Worm (Caenorhabditis elegans) whole organism, L4 larva: ENCODE results near the gene F57C7.4.
A peak's percentile ranks its signal among the peaks of the same experiment; 100 is the strongest.

ENCODE experiments used
- D1046.2 ChIP-seq: fragments of 200-800 bp; sonication (Bioruptor generic); IDR thresholded peaks from 2 replicates; pipeline ENCODE4 v1.3.6; 2022; ENCODE audit warnings: missing genetic modification characterization, missing compliant biosample characterization
- F10B5.3 ChIP-seq: sonication (generic microtip); optimal IDR thresholded peaks from 2 replicates; lab custom pipeline; 2016; ENCODE audit warnings: mild to moderate bottlenecking, missing genetic modification characterization, missing compliant biosample characterization
- T20F7.1 ChIP-seq: fragments of 200-800 bp; sonication (Bioruptor generic); optimal IDR thresholded peaks from 2 replicates; lab custom pipeline; 2018; ENCODE audit warnings: mild to moderate bottlenecking, missing genetic modification characterization, missing compliant biosample characterization
- Y105C5A.15 ChIP-seq: fragments of 200-800 bp; sonication (Bioruptor generic); IDR thresholded peaks from 2 replicates; pipeline ENCODE4 v1.3.6; 2022; ENCODE audit warnings: missing genetic modification characterization, missing compliant biosample characterization
- Y5F2A.4 ChIP-seq: fragments of 200-800 bp; sonication (Bioruptor generic); optimal IDR thresholded peaks from 2 replicates; lab custom pipeline; 2018; ENCODE audit warnings: mild to moderate bottlenecking, missing genetic modification characterization, missing compliant biosample characterization
- aha-1 ChIP-seq: fragments of 150-350 bp; peaks from one replicate; lab custom pipeline; 2014; ENCODE audit warnings: missing biosample characterization, missing genetic modification characterization
- ceh-20 ChIP-seq: fragments of 200-800 bp; sonication (Bioruptor generic); IDR thresholded peaks from 2 replicates; pipeline ENCODE4 v1.3.6; 2022; ENCODE audit warnings: missing genetic modification reagents, missing genetic modification characterization, missing compliant biosample characterization
- ceh-28 ChIP-seq: fragments of 150-350 bp; optimal IDR thresholded peaks from 2 replicates; lab custom pipeline; 2014; ENCODE audit warnings: missing biosample characterization, missing genetic modification reagents, missing genetic modification characterization
- ces-1 ChIP-seq: fragments of 150-350 bp; sonication (generic microtip); optimal IDR thresholded peaks from 4 replicates; lab custom pipeline; 2014; ENCODE audit warnings: missing biosample characterization, missing genetic modification reagents, missing genetic modification characterization
- cey-2 ChIP-seq: sonication (generic microtip); optimal IDR thresholded peaks from 3 replicates; lab custom pipeline; 2017; ENCODE audit warnings: missing genetic modification characterization, mild to moderate bottlenecking, missing compliant biosample characterization, antibody characterized with exemption, borderline replicate concordance; ENCODE audit not compliant: insufficient read depth
- ctbp-1 ChIP-seq: fragments of 200-800 bp; sonication (Bioruptor generic); IDR thresholded peaks from 2 replicates; pipeline ENCODE4 v1.3.6; 2022; ENCODE audit warnings: missing genetic modification reagents, missing genetic modification characterization, missing compliant biosample characterization
- daf-12 ChIP-seq: fragments of 150-350 bp; optimal IDR thresholded peaks from 2 replicates; lab custom pipeline; 2014; ENCODE audit warnings: missing biosample characterization, missing genetic modification reagents, missing genetic modification characterization
- daf-16 ChIP-seq, 3 experiments: sonication (generic microtip); optimal IDR thresholded peaks; 2 replicates each; lab custom pipeline; 2016 to 2017; ENCODE audit warnings: missing genetic modification characterization in 3 of 3, missing genetic modification reagents in 3 of 3, mild to moderate bottlenecking in 2 of 3, missing compliant biosample characterization in 2 of 3, missing biosample characterization in 1 of 3, moderate library complexity in 1 of 3
- daf-19 ChIP-seq: fragments of 200-800 bp; sonication (Bioruptor generic); conservative IDR thresholded peaks from 2 replicates; pipeline ENCODE4 v1.3.6; 2022; ENCODE audit warnings: missing genetic modification characterization, missing compliant biosample characterization
- dmd-9 ChIP-seq: fragments of 200-800 bp; sonication (Bioruptor generic); IDR thresholded peaks from 2 replicates; pipeline ENCODE4 v1.3.6; 2022; ENCODE audit warnings: missing genetic modification reagents, missing genetic modification characterization, missing compliant biosample characterization
- dpl-1 ChIP-seq: fragments of 150-350 bp; optimal IDR thresholded peaks from 2 replicates; lab custom pipeline; 2014; ENCODE audit warnings: missing biosample characterization, missing genetic modification reagents, missing genetic modification characterization
- egl-43 ChIP-seq: fragments of 200-800 bp; sonication (Bioruptor generic); IDR thresholded peaks from 2 replicates; pipeline ENCODE4 v1.3.6; 2022; ENCODE audit warnings: missing genetic modification reagents, missing genetic modification characterization, missing compliant biosample characterization
- fkh-10 ChIP-seq: fragments of 150-350 bp; optimal IDR thresholded peaks from 2 replicates; lab custom pipeline; 2014; ENCODE audit warnings: missing biosample characterization, missing genetic modification reagents, missing genetic modification characterization
- gei-8 ChIP-seq: fragments of 200-800 bp; sonication (Bioruptor generic); optimal IDR thresholded peaks from 2 replicates; lab custom pipeline; 2018; ENCODE audit warnings: mild to moderate bottlenecking, missing genetic modification characterization, missing compliant biosample characterization
- hif-1 ChIP-seq, 2 experiments: sonication (generic microtip); optimal IDR thresholded peaks; 2 replicates each; lab custom pipeline; 2016 to 2017; ENCODE audit warnings: missing compliant biosample characterization in 2 of 2, missing genetic modification characterization in 2 of 2, missing genetic modification reagents in 2 of 2, missing genotype in 2 of 2, mild to moderate bottlenecking in 1 of 2
- hlh-30 ChIP-seq: sonication (generic microtip); optimal IDR thresholded peaks from 2 replicates; lab custom pipeline; 2017; ENCODE audit warnings: antibody characterized with exemption, mild to moderate bottlenecking, missing genetic modification characterization, missing compliant biosample characterization; ENCODE audit not compliant: insufficient read depth
- lim-7 ChIP-seq: fragments of 200-800 bp; sonication (Bioruptor generic); IDR thresholded peaks from 2 replicates; pipeline ENCODE4 v1.3.6; 2022; ENCODE audit warnings: missing genetic modification characterization, missing compliant biosample characterization
- lin-13 ChIP-seq: fragments of 150-350 bp; optimal IDR thresholded peaks from 2 replicates; lab custom pipeline; 2014; ENCODE audit warnings: missing biosample characterization, missing genetic modification reagents, missing genetic modification characterization
- lin-39 ChIP-seq: fragments of 150-350 bp; optimal IDR thresholded peaks from 2 replicates; lab custom pipeline; 2014; ENCODE audit warnings: missing biosample characterization, missing genetic modification reagents, missing genetic modification characterization
- mep-1 ChIP-seq: fragments of 150-350 bp; sonication (generic microtip); optimal IDR thresholded peaks from 3 replicates; lab custom pipeline; 2014; ENCODE audit warnings: missing biosample characterization, missing genetic modification characterization
- mes-2 ChIP-seq: sonication (generic microtip); optimal IDR thresholded peaks from 2 replicates; lab custom pipeline; 2016; ENCODE audit warnings: missing genotype, mild to moderate bottlenecking, missing genetic modification characterization, missing compliant biosample characterization; ENCODE audit not compliant: poor library complexity, severe bottlenecking
- mxl-3 ChIP-seq: fragments of 200-800 bp; sonication (Bioruptor generic); optimal IDR thresholded peaks from 2 replicates; lab custom pipeline; 2018; ENCODE audit warnings: mild to moderate bottlenecking, missing genetic modification characterization, missing compliant biosample characterization
- nhr-102 ChIP-seq: sonication (generic microtip); optimal IDR thresholded peaks from 2 replicates; lab custom pipeline; 2016; ENCODE audit warnings: mild to moderate bottlenecking, missing genetic modification characterization, moderate library complexity, missing compliant biosample characterization
- nhr-237 ChIP-seq: sonication (generic microtip); optimal IDR thresholded peaks from 2 replicates; lab custom pipeline; 2017; ENCODE audit warnings: missing biosample characterization, missing genetic modification characterization
- nhr-28 ChIP-seq: fragments of 150-350 bp; optimal IDR thresholded peaks from 2 replicates; lab custom pipeline; 2014; ENCODE audit warnings: missing biosample characterization, missing genetic modification characterization
- nhr-41 ChIP-seq: fragments of 200-800 bp; sonication (Bioruptor generic); IDR thresholded peaks from 2 replicates; pipeline ENCODE4 v1.3.6; 2022; ENCODE audit warnings: missing genetic modification reagents, missing genetic modification characterization, missing compliant biosample characterization
- nhr-48 ChIP-seq: sonication (generic microtip); optimal IDR thresholded peaks from 2 replicates; lab custom pipeline; 2016; ENCODE audit warnings: mild to moderate bottlenecking, missing genetic modification characterization, missing compliant biosample characterization
- pqm-1 ChIP-seq: sonication (generic microtip); optimal IDR thresholded peaks from 2 replicates; lab custom pipeline; 2017; ENCODE audit warnings: missing biosample characterization, missing genetic modification characterization
- rbr-2 ChIP-seq: sonication (generic microtip); optimal IDR thresholded peaks from 2 replicates; lab custom pipeline; 2016; ENCODE audit warnings: missing genotype, missing genetic modification characterization, missing compliant biosample characterization
- skn-1 ChIP-seq: fragments of 150-350 bp; optimal IDR thresholded peaks from 2 replicates; lab custom pipeline; 2014; ENCODE audit warnings: missing biosample characterization, missing genetic modification characterization
- spr-1 ChIP-seq: sonication (generic microtip); optimal IDR thresholded peaks from 2 replicates; lab custom pipeline; 2016; ENCODE audit warnings: mild to moderate bottlenecking, missing genetic modification characterization, missing compliant biosample characterization
- tag-97 ChIP-seq: fragments of 200-800 bp; sonication (Bioruptor generic); IDR thresholded peaks from 2 replicates; pipeline ENCODE4 v1.3.6; 2022; ENCODE audit warnings: missing genetic modification characterization, missing compliant biosample characterization
- unc-62 ChIP-seq, 3 experiments: fragments of 150-350 bp in 1 of 3; sonication (generic microtip); optimal IDR thresholded peaks in 2 of 3; peaks in 1 of 3; 1 replicate in 1 of 3; 2 replicates in 2 of 3; lab custom pipeline; 2014 to 2017; ENCODE audit warnings: missing biosample characterization in 3 of 3, missing genetic modification characterization in 3 of 3, missing genetic modification reagents in 3 of 3, missing genotype in 1 of 3
- vab-7 ChIP-seq: fragments of 200-800 bp; sonication (Bioruptor generic); IDR thresholded peaks from 2 replicates; pipeline ENCODE4 v1.3.6; 2022; ENCODE audit warnings: missing genetic modification reagents, missing genetic modification characterization, missing compliant biosample characterization
- zip-11 ChIP-seq: fragments of 200-800 bp; sonication (Bioruptor generic); IDR thresholded peaks from 2 replicates; pipeline ENCODE4 v1.3.6; 2022; ENCODE audit warnings: missing genetic modification characterization, missing compliant biosample characterization
- ztf-11 ChIP-seq: fragments of 150-350 bp; optimal IDR thresholded peaks from 2 replicates; lab custom pipeline; 2014; ENCODE audit warnings: missing biosample characterization, missing genetic modification characterization

F57C7.4 gene

ce11 chrX:10596420-10596907, 7.1 kb upstream of the F57C7.4 start:
- TF ChIP-seq aha-1 (tag; lab: Kevin White, UChicago) = peak; percentile 13
- no peak for TF ChIP-seq ztf-11 (tag; lab: Kevin White, UChicago)
- TF ChIP-seq Y5F2A.4 (GFP tag; lab: Kevin White, UChicago) = no peak

ce11 chrX:10594701-10595421, 5.5 kb upstream of the F57C7.4 start:
- no peak for TF ChIP-seq egl-43
- no peak for TF ChIP-seq D1046.2
- no peak for TF ChIP-seq ceh-28 (tag; lab: Kevin White, UChicago)
- no peak for TF ChIP-seq dmd-9
- no peak for TF ChIP-seq daf-19
- TF ChIP-seq nhr-48 (tag; lab: Kevin White, UChicago) = no peak
- TF ChIP-seq lim-7 (GFP tag; lab: Robert Waterston, UW) = no peak
- no peak for TF ChIP-seq F10B5.3
- peak in 1 of 2 experiments; percentile 60 for TF ChIP-seq unc-62 (GFP tag; optimal IDR thresholded peaks at IDR 0.05 in 1 of 2; lab: Kevin White, UChicago)
- TF ChIP-seq unc-62 (tag; optimal IDR thresholded peaks at IDR 0.05; lab: Kevin White, UChicago) = no peak
- peak; percentile 44 for TF ChIP-seq ces-1 (GFP tag; lab: Kevin White, UChicago)
- TF ChIP-seq lin-13 = no peak
- no peak for TF ChIP-seq nhr-28 (tag; lab: Kevin White, UChicago)
- TF ChIP-seq spr-1 (tag; lab: Kevin White, UChicago) = no peak
- TF ChIP-seq daf-12 (tag; lab: Kevin White, UChicago) = no peak
- no peak for TF ChIP-seq rbr-2
- TF ChIP-seq lin-39 (tag; lab: Kevin White, UChicago) = no peak
- TF ChIP-seq ctbp-1 (GFP tag; lab: Robert Waterston, UW) = peak; percentile 53; the same call in 1 of the 2 replicates
- no peak for TF ChIP-seq zip-11
- TF ChIP-seq hlh-30 = peak; percentile 17
- TF ChIP-seq vab-7 (GFP tag; lab: Robert Waterston, UW) = no peak
- peak; percentile 50 for TF ChIP-seq fkh-10
- no peak for TF ChIP-seq daf-16 (GFP tag; optimal IDR thresholded peaks at IDR 0.05; lab: Kevin White, UChicago)
- no peak for TF ChIP-seq daf-16 (tag; optimal IDR thresholded peaks at IDR 0.05; lab: Kevin White, UChicago)
- TF ChIP-seq mxl-3 (GFP tag; lab: Kevin White, UChicago) = no peak

ce11 chrX:10593756-10594376, 4.5 kb upstream of the F57C7.4 start:
- TF ChIP-seq aha-1 (tag; lab: Kevin White, UChicago) (peak; percentile 93), Y105C5A.15 (GFP tag; lab: Robert Waterston, UW) (no peak), ceh-20 (GFP tag; lab: Robert Waterston, UW) (no peak), gei-8 (GFP tag; lab: Kevin White, UChicago) (no peak), pqm-1 (no peak), T20F7.1 (GFP tag; lab: Kevin White, UChicago) (no peak), hif-1 (tag; optimal IDR thresholded peaks at IDR 0.05; lab: Kevin White, UChicago) (no peak), rbr-2 (no peak), mep-1 (no peak), hlh-30 (peak; percentile 44), nhr-237 (tag; lab: Kevin White, UChicago) (no peak), fkh-10 (peak; percentile 3), unc-62 (GFP tag; optimal IDR thresholded peaks at IDR 0.05 in 1 of 2; lab: Kevin White, UChicago) (peak in 1 of 2 experiments; percentile 81), unc-62 (tag; optimal IDR thresholded peaks at IDR 0.05; lab: Kevin White, UChicago) (no peak), mes-2 (tag; lab: Kevin White, UChicago) (no peak), nhr-102 (no peak), nhr-41 (GFP tag; lab: Robert Waterston, UW) (no peak), skn-1 (tag; lab: Kevin White, UChicago) (no peak), tag-97 (GFP tag; lab: Robert Waterston, UW) (0 out of 2 replicates have a peak, but pooled peaks have one; percentile 48), dpl-1 (no peak), cey-2 (no peak)
